Worm (Caenorhabditis elegans) whole organism, L4 larva: ENCODE measurements around the gene F56D2.3.

Experiments used
- D1046.2 ChIP-seq: fragments of 200-800 bp; sonication (Bioruptor generic); IDR thresholded peaks from 2 replicates; pipeline ENCODE4 v1.3.6; 2022; ENCODE audit warnings: missing genetic modification characterization, missing compliant biosample characterization
- F10B5.3 ChIP-seq: sonication (generic microtip); optimal IDR thresholded peaks from 2 replicates; lab custom pipeline; 2016; ENCODE audit warnings: mild to moderate bottlenecking, missing genetic modification characterization, missing compliant biosample characterization
- R02D3.7 ChIP-seq: fragments of 150-350 bp; sonication (generic microtip); optimal IDR thresholded peaks from 3 replicates; lab custom pipeline; 2014; ENCODE audit warnings: missing biosample characterization, missing genetic modification characterization
- Y75B8A.6 ChIP-seq: fragments of 200-800 bp; sonication (Bioruptor generic); IDR thresholded peaks from 2 replicates; pipeline ENCODE4 v1.3.6; 2022; ENCODE audit warnings: missing genetic modification reagents, missing genetic modification characterization, missing compliant biosample characterization
- ZK337.2 ChIP-seq: fragments of 200-800 bp; sonication (Bioruptor generic); IDR thresholded peaks from 2 replicates; pipeline ENCODE4 v1.3.6; 2022; ENCODE audit warnings: missing genetic modification reagents, missing genetic modification characterization, missing compliant biosample characterization
- ZK546.5 ChIP-seq, 2 experiments: sonication (generic microtip); optimal IDR thresholded peaks; 2 replicates each; lab custom pipeline; 2017; ENCODE audit warnings: missing biosample characterization in 2 of 2, missing genetic modification characterization in 2 of 2
- aha-1 ChIP-seq: fragments of 150-350 bp; peaks from one replicate; lab custom pipeline; 2014; ENCODE audit warnings: missing biosample characterization, missing genetic modification characterization
- ama-1 ChIP-seq: fragments of 150-350 bp; optimal IDR thresholded peaks from 2 replicates; lab custom pipeline; 2014; ENCODE audit warnings: inconsistent platforms, mixed read lengths
- arid-1 ChIP-seq: fragments of 200-800 bp; sonication (Bioruptor generic); conservative IDR thresholded peaks from 2 replicates; pipeline ENCODE4 v1.3.6; 2022; ENCODE audit warnings: missing genetic modification reagents, missing genetic modification characterization, missing compliant biosample characterization
- ceh-28 ChIP-seq: fragments of 150-350 bp; optimal IDR thresholded peaks from 2 replicates; lab custom pipeline; 2014; ENCODE audit warnings: missing biosample characterization, missing genetic modification reagents, missing genetic modification characterization
- ces-1 ChIP-seq: fragments of 150-350 bp; sonication (generic microtip); optimal IDR thresholded peaks from 4 replicates; lab custom pipeline; 2014; ENCODE audit warnings: missing biosample characterization, missing genetic modification reagents, missing genetic modification characterization
- ctbp-1 ChIP-seq: fragments of 200-800 bp; sonication (Bioruptor generic); IDR thresholded peaks from 2 replicates; pipeline ENCODE4 v1.3.6; 2022; ENCODE audit warnings: missing genetic modification reagents, missing genetic modification characterization, missing compliant biosample characterization
- daf-12 ChIP-seq: fragments of 150-350 bp; optimal IDR thresholded peaks from 2 replicates; lab custom pipeline; 2014; ENCODE audit warnings: missing biosample characterization, missing genetic modification reagents, missing genetic modification characterization
- daf-16 ChIP-seq, 3 experiments: sonication (generic microtip); optimal IDR thresholded peaks; 2 replicates each; lab custom pipeline; 2016 to 2017; ENCODE audit warnings: missing genetic modification characterization in 3 of 3, missing genetic modification reagents in 3 of 3, mild to moderate bottlenecking in 2 of 3, missing compliant biosample characterization in 2 of 3, missing biosample characterization in 1 of 3, moderate library complexity in 1 of 3
- daf-19 ChIP-seq: fragments of 200-800 bp; sonication (Bioruptor generic); conservative IDR thresholded peaks from 2 replicates; pipeline ENCODE4 v1.3.6; 2022; ENCODE audit warnings: missing genetic modification characterization, missing compliant biosample characterization
- dmd-8 ChIP-seq: fragments of 200-800 bp; sonication (Bioruptor generic); IDR thresholded peaks from 2 replicates; pipeline ENCODE4 v1.3.6; 2022; ENCODE audit warnings: missing genetic modification characterization, missing compliant biosample characterization
- duxl-1 ChIP-seq: sonication (generic microtip); optimal IDR thresholded peaks from 2 replicates; lab custom pipeline; 2016; ENCODE audit warnings: mild to moderate bottlenecking, missing genetic modification characterization, moderate library complexity, missing compliant biosample characterization; ENCODE audit not compliant: poor library complexity
- dve-1 ChIP-seq: sonication (generic microtip); optimal IDR thresholded peaks from 2 replicates; lab custom pipeline; 2017; ENCODE audit warnings: antibody characterized with exemption, mild to moderate bottlenecking, missing genetic modification characterization, missing compliant biosample characterization; ENCODE audit not compliant: insufficient read depth
- fos-1 ChIP-seq: fragments of 150-350 bp; optimal IDR thresholded peaks from 2 replicates; lab custom pipeline; 2014; ENCODE audit warnings: missing biosample characterization, missing genetic modification characterization
- gei-8 ChIP-seq: fragments of 200-800 bp; sonication (Bioruptor generic); optimal IDR thresholded peaks from 2 replicates; lab custom pipeline; 2018; ENCODE audit warnings: mild to moderate bottlenecking, missing genetic modification characterization, missing compliant biosample characterization
- hif-1 ChIP-seq, 2 experiments: sonication (generic microtip); optimal IDR thresholded peaks; 2 replicates each; lab custom pipeline; 2016 to 2017; ENCODE audit warnings: missing compliant biosample characterization in 2 of 2, missing genetic modification characterization in 2 of 2, missing genetic modification reagents in 2 of 2, missing genotype in 2 of 2, mild to moderate bottlenecking in 1 of 2
- hlh-30 ChIP-seq: sonication (generic microtip); optimal IDR thresholded peaks from 2 replicates; lab custom pipeline; 2017; ENCODE audit warnings: antibody characterized with exemption, mild to moderate bottlenecking, missing genetic modification characterization, missing compliant biosample characterization; ENCODE audit not compliant: insufficient read depth
- hmg-1.1 ChIP-seq: fragments of 200-800 bp; sonication (Bioruptor generic); IDR thresholded peaks from 2 replicates; pipeline ENCODE4 v1.3.6; 2022; ENCODE audit warnings: missing genetic modification reagents, missing genetic modification characterization, missing compliant biosample characterization
- jun-1 ChIP-seq: fragments of 150-350 bp; optimal IDR thresholded peaks from 2 replicates; lab custom pipeline; 2014; ENCODE audit warnings: missing biosample characterization, missing genetic modification reagents, missing genetic modification characterization
- lin-29 ChIP-seq: fragments of 200-800 bp; sonication (Bioruptor generic); IDR thresholded peaks from 2 replicates; pipeline ENCODE4 v1.3.6; 2022; ENCODE audit warnings: missing genetic modification reagents, missing genetic modification characterization, missing compliant biosample characterization
- lsy-2 ChIP-seq, 2 experiments: fragments of 150-350 bp in 1 of 2; sonication (generic microtip) in 1 of 2; optimal IDR thresholded peaks; 2 replicates each; lab custom pipeline; 2014 to 2017; ENCODE audit warnings: missing biosample characterization in 2 of 2, missing genetic modification characterization in 2 of 2
- madf-9 ChIP-seq: fragments of 200-800 bp; sonication (Bioruptor generic); conservative IDR thresholded peaks from 2 replicates; pipeline ENCODE4 v1.3.6; 2022; ENCODE audit warnings: missing genetic modification reagents, missing genetic modification characterization, missing compliant biosample characterization
- mdl-1 ChIP-seq, 2 experiments: fragments of 150-350 bp in 1 of 2; sonication (generic microtip) in 1 of 2; optimal IDR thresholded peaks; 2 replicates each; lab custom pipeline; 2014 to 2017; ENCODE audit warnings: missing biosample characterization in 2 of 2, missing genetic modification characterization in 2 of 2
- mes-2 ChIP-seq: sonication (generic microtip); optimal IDR thresholded peaks from 2 replicates; lab custom pipeline; 2016; ENCODE audit warnings: missing genotype, mild to moderate bottlenecking, missing genetic modification characterization, missing compliant biosample characterization; ENCODE audit not compliant: poor library complexity, severe bottlenecking
- mxl-3 ChIP-seq: fragments of 200-800 bp; sonication (Bioruptor generic); optimal IDR thresholded peaks from 2 replicates; lab custom pipeline; 2018; ENCODE audit warnings: mild to moderate bottlenecking, missing genetic modification characterization, missing compliant biosample characterization
- nhr-25 ChIP-seq: sonication (generic microtip); optimal IDR thresholded peaks from 2 replicates; lab custom pipeline; 2017; ENCODE audit warnings: missing genetic modification characterization, mild to moderate bottlenecking, missing compliant biosample characterization, antibody characterized with exemption, moderate library complexity, borderline replicate concordance; ENCODE audit not compliant: insufficient read depth
- nhr-28 ChIP-seq: fragments of 150-350 bp; optimal IDR thresholded peaks from 2 replicates; lab custom pipeline; 2014; ENCODE audit warnings: missing biosample characterization, missing genetic modification characterization
- nhr-76 ChIP-seq: fragments of 150-350 bp; optimal IDR thresholded peaks from 2 replicates; lab custom pipeline; 2014; ENCODE audit warnings: missing biosample characterization, missing genetic modification characterization
- pha-4 ChIP-seq, 2 experiments: fragments of 150-350 bp in 1 of 2; fragments of 200-800 bp in 1 of 2; sonication (Bioruptor generic) in 1 of 2; IDR thresholded peaks in 1 of 2; optimal IDR thresholded peaks in 1 of 2; 2 replicates each; pipeline versions ENCODE4 v1.3.6 to Lab custom; 2014 to 2022; ENCODE audit warnings: missing genetic modification characterization in 2 of 2, missing genetic modification reagents in 2 of 2, missing biosample characterization in 1 of 2, missing compliant biosample characterization in 1 of 2
- php-3 ChIP-seq: fragments of 200-800 bp; sonication (Bioruptor generic); IDR thresholded peaks from 2 replicates; pipeline ENCODE4 v1.3.6; 2022; ENCODE audit warnings: missing genetic modification reagents, missing genetic modification characterization, missing compliant biosample characterization
- pqm-1 ChIP-seq: sonication (generic microtip); optimal IDR thresholded peaks from 2 replicates; lab custom pipeline; 2017; ENCODE audit warnings: missing biosample characterization, missing genetic modification characterization
- saeg-2 ChIP-seq: fragments of 200-800 bp; sonication (Bioruptor generic); IDR thresholded peaks from 2 replicates; pipeline ENCODE4 v1.3.6; 2022; ENCODE audit warnings: missing genetic modification reagents, missing genetic modification characterization, missing compliant biosample characterization
- set-16 ChIP-seq: fragments of 200-800 bp; sonication (Bioruptor generic); IDR thresholded peaks from 2 replicates; pipeline ENCODE4 v1.3.6; 2022; ENCODE audit warnings: missing genetic modification reagents, missing genetic modification characterization, missing compliant biosample characterization
- snpc-1.2 ChIP-seq: fragments of 200-800 bp; sonication (Bioruptor generic); IDR thresholded peaks from 2 replicates; pipeline ENCODE4 v1.3.6; 2022; ENCODE audit warnings: missing genetic modification reagents, missing genetic modification characterization, missing compliant biosample characterization
- snpc-4 ChIP-seq: fragments of 150-350 bp; optimal IDR thresholded peaks from 2 replicates; lab custom pipeline; 2014; ENCODE audit warnings: missing biosample characterization, missing genetic modification characterization
- spr-1 ChIP-seq: sonication (generic microtip); optimal IDR thresholded peaks from 2 replicates; lab custom pipeline; 2016; ENCODE audit warnings: mild to moderate bottlenecking, missing genetic modification characterization, missing compliant biosample characterization
- tag-97 ChIP-seq: fragments of 200-800 bp; sonication (Bioruptor generic); IDR thresholded peaks from 2 replicates; pipeline ENCODE4 v1.3.6; 2022; ENCODE audit warnings: missing genetic modification characterization, missing compliant biosample characterization
- unc-39 ChIP-seq: sonication (generic microtip); optimal IDR thresholded peaks from 2 replicates; lab custom pipeline; 2017; ENCODE audit warnings: missing biosample characterization, missing genetic modification characterization
- vab-7 ChIP-seq: fragments of 200-800 bp; sonication (Bioruptor generic); IDR thresholded peaks from 2 replicates; pipeline ENCODE4 v1.3.6; 2022; ENCODE audit warnings: missing genetic modification reagents, missing genetic modification characterization, missing compliant biosample characterization
- zag-1 ChIP-seq: fragments of 150-350 bp; optimal IDR thresholded peaks from 2 replicates; lab custom pipeline; 2014; ENCODE audit warnings: missing biosample characterization, missing genetic modification characterization
- zfp-2 ChIP-seq: sonication (generic microtip); optimal IDR thresholded peaks from 2 replicates; lab custom pipeline; 2016; ENCODE audit warnings: mild to moderate bottlenecking, missing genetic modification characterization, missing compliant biosample characterization
- ztf-7 ChIP-seq: fragments of 150-350 bp; optimal IDR thresholded peaks from 2 replicates; lab custom pipeline; 2014; ENCODE audit warnings: missing biosample characterization, missing genetic modification characterization

F56D2.3 gene

ce11 chrIII:5591668-5592149, 7.0 kb downstream of the F56D2.3 start, which contains the start of the genes ddx-15 and ucr-1 (continued):
- peak; percentile 63 for TF ChIP-seq hlh-30 (tag; lab: Kevin White, UChicago)

ce11 chrIII:5594350-5594749, 9.6 kb downstream of the F56D2.3 start:
- no peak for TF ChIP-seq php-3 (GFP tag; lab: Robert Waterston, UW)
- no peak for TF ChIP-seq daf-19 (GFP tag; lab: Robert Waterston, UW)
- no peak for TF ChIP-seq ceh-28 (tag; lab: Kevin White, UChicago)
- no peak for TF ChIP-seq ZK337.2 (GFP tag; lab: Robert Waterston, UW)
- TF ChIP-seq vab-7 (GFP tag; lab: Robert Waterston, UW) = no peak
- peak; percentile 28 for TF ChIP-seq dve-1 (tag; lab: Kevin White, UChicago)
- no peak for TF ChIP-seq zfp-2 (tag; lab: Kevin White, UChicago)
- TF ChIP-seq Y75B8A.6 (GFP tag; lab: Robert Waterston, UW) = no peak
- TF ChIP-seq mes-2 (tag; lab: Kevin White, UChicago) = peak; percentile 62
- TF ChIP-seq dmd-8 (GFP tag; lab: Robert Waterston, UW) = no peak
- peak; percentile 38; the same call in 1 of the 2 replicates for TF ChIP-seq hmg-1.1 (GFP tag; lab: Robert Waterston, UW)
- peak in 1 of 2 experiments; percentile 37 for TF ChIP-seq lsy-2 (tag; optimal IDR thresholded peaks at IDR 0.05; lab: Kevin White, UChicago)
- no peak for TF ChIP-seq fos-1 (tag; lab: Kevin White, UChicago)
- no peak for TF ChIP-seq gei-8 (GFP tag; lab: Kevin White, UChicago)
- no peak for TF ChIP-seq F10B5.3
- TF ChIP-seq mxl-3 (GFP tag; lab: Kevin White, UChicago) = peak; percentile 43
- no peak for TF ChIP-seq nhr-76
- TF ChIP-seq aha-1 (tag; lab: Kevin White, UChicago) = peak; percentile 38
- no peak for TF ChIP-seq tag-97 (GFP tag; lab: Robert Waterston, UW)
- TF ChIP-seq spr-1 (tag; lab: Kevin White, UChicago) = no peak
- no peak for TF ChIP-seq pqm-1
- TF ChIP-seq R02D3.7 (tag; lab: Kevin White, UChicago) = no peak
- no peak for TF ChIP-seq pha-4 (GFP tag; IDR thresholded peaks at IDR 0.05; lab: Robert Waterston, UW)
- TF ChIP-seq pha-4 (tag; optimal IDR thresholded peaks at IDR 0.05; lab: Kevin White, UChicago) = no peak
- TF ChIP-seq D1046.2 (GFP tag; lab: Robert Waterston, UW) = no peak
- 0 out of 2 replicates have a peak, but pooled peaks have one; percentile 17 for TF ChIP-seq madf-9 (GFP tag; lab: Robert Waterston, UW)
- TF ChIP-seq ctbp-1 = no peak
- TF ChIP-seq ztf-7 (tag; lab: Kevin White, UChicago) = no peak
- no peak for TF ChIP-seq jun-1 (tag; lab: Kevin White, UChicago)
- TF ChIP-seq ces-1 (GFP tag; lab: Kevin White, UChicago) = no peak
- 0 out of 2 replicates have a peak, but pooled peaks have one; percentile 26 for TF ChIP-seq arid-1
- TF ChIP-seq duxl-1 (tag; lab: Kevin White, UChicago) = no peak
- TF ChIP-seq daf-16 (GFP tag; optimal IDR thresholded peaks at IDR 0.05; lab: Kevin White, UChicago) = peak in 1 of 2 experiments; percentile 7
- TF ChIP-seq daf-16 (tag; optimal IDR thresholded peaks at IDR 0.05; lab: Kevin White, UChicago) = no peak
- peak in 1 of 2 experiments; percentile 22 for TF ChIP-seq mdl-1 (tag; optimal IDR thresholded peaks at IDR 0.05; lab: Kevin White, UChicago)
- TF ChIP-seq set-16 (GFP tag; lab: Robert Waterston, UW) = no peak
- TF ChIP-seq saeg-2 (GFP tag; lab: Robert Waterston, UW) = no peak
- no peak for TF ChIP-seq daf-12 (tag; lab: Kevin White, UChicago)
- TF ChIP-seq lin-29 (GFP tag; lab: Robert Waterston, UW) = no peak
- no peak for TF ChIP-seq unc-39 (tag; lab: Kevin White, UChicago)
- TF ChIP-seq hif-1 (tag; optimal IDR thresholded peaks at IDR 0.05; lab: Kevin White, UChicago) = no peak
- TF ChIP-seq ZK546.5 (tag; optimal IDR thresholded peaks at IDR 0.05; lab: Kevin White, UChicago) = no peak
- peak; percentile 80 for TF ChIP-seq ama-1 (lab: Kevin White, UChicago)
- TF ChIP-seq nhr-25 (tag; lab: Kevin White, UChicago) = peak; percentile 76
- no peak for TF ChIP-seq snpc-1.2 (GFP tag; lab: Robert Waterston, UW)
- TF ChIP-seq nhr-28 (tag; lab: Kevin White, UChicago) = peak; percentile 43
- no peak for TF ChIP-seq zag-1
- no peak for TF ChIP-seq snpc-4
